Fruit fly (Drosophila melanogaster): Measurements from ENCODE around the gene Dus4.

The Dus4 gene

DNA sequence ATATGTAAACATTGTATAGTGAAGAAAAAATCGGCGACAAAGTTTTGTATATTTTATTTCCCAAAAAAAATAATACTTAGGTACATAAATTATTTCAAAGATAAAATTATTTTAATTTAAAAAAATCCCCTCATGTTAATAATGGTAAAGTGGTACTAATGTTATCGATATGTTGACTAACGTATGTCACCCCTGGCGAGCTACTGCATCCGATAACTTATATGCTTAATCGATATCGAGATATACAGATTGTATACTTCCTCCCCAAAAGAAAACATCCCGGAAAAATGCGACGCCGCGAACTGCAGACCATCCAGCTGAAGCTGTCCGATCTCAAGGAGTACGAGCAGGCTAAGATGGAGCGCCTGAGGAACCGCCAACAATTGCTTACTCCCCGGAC is 1.6 kb downstream of the Dus4 start, which contains the start of gene CG17343 (continued):
- TF ChIP-seq chinmo (GFP tag; IDR thresholded peaks at IDR 0.05; ENCODE audit: partially characterized antibody) (peak; percentile 93; the same call in 3 of the 4 replicates), CG12104 (GFP tag; optimal IDR thresholded peaks at IDR 0.05) (no peak), Atf-2 (GFP tag; optimal IDR thresholded peaks at IDR 0.05) (no peak), ranshi (GFP tag; IDR thresholded peaks at IDR 0.05) (no peak), ind (GFP tag; optimal IDR thresholded peaks at IDR 0.05) (no peak), Myb (GFP tag; optimal IDR thresholded peaks at IDR 0.05) (peak; percentile 33), usp (GFP tag; optimal IDR thresholded peaks at IDR 0.05) (no peak), nmo (GFP tag; optimal IDR thresholded peaks at IDR 0.05) (no peak), al (GFP tag; IDR thresholded peaks at IDR 0.05) (no peak), CG3847 (GFP tag; IDR thresholded peaks at IDR 0.05) (no peak), CG13775 (GFP tag; optimal IDR thresholded peaks at IDR 0.05) (no peak), C15 (GFP tag; IDR thresholded peaks at IDR 0.05) (no peak), otp (GFP tag; IDR thresholded peaks at IDR 0.05) (no peak), Ets97D (GFP tag; optimal IDR thresholded peaks at IDR 0.05) (peak; percentile 25), Antp (GFP tag; optimal IDR thresholded peaks at IDR 0.05) (no peak), sim (GFP tag; IDR thresholded peaks at IDR 0.05) (no peak), CG1603 (tag; optimal IDR thresholded peaks at IDR 0.05) (no peak), Mes4 (GFP tag; optimal IDR thresholded peaks at IDR 0.05) (no peak), wdn (GFP tag; IDR thresholded peaks at IDR 0.05) (no peak), CG32772 (GFP tag; IDR thresholded peaks at IDR 0.05) (no peak), peb (GFP tag; IDR thresholded peaks at IDR 0.05) (no peak), Hr39 (optimal IDR thresholded peaks at IDR 0.05) (no peak), Bteb2 (GFP tag; optimal IDR thresholded peaks at IDR 0.05) (no peak), B-H1 (GFP tag; IDR thresholded peaks at IDR 0.05) (no peak), ems (GFP tag; optimal IDR thresholded peaks at IDR 0.05) (no peak), CG30403 (GFP tag; optimal IDR thresholded peaks at IDR 0.05) (no peak), CG4328 (GFP tag; optimal IDR thresholded peaks at IDR 0.05) (no peak), CG15514 (GFP tag; optimal IDR thresholded peaks at IDR 0.05) (peak; percentile 13), dm (GFP tag; optimal IDR thresholded peaks at IDR 0.05) (no peak), emc (GFP tag; optimal IDR thresholded peaks at IDR 0.05) (no peak), Fer2 (tag; optimal IDR thresholded peaks at IDR 0.05) (no peak), NK7.1 (GFP tag; optimal IDR thresholded peaks at IDR 0.05) (no peak), Dip3 (GFP tag; optimal IDR thresholded peaks at IDR 0.05) (no peak), her (GFP tag; optimal IDR thresholded peaks at IDR 0.05) (no peak), ftz-f1 (GFP tag; optimal IDR thresholded peaks at IDR 0.05) (no peak), Lim3 (GFP tag; IDR thresholded peaks at IDR 0.05) (no peak), CG15073 (GFP tag; optimal IDR thresholded peaks at IDR 0.05) (no peak), CG31388 (GFP tag; optimal IDR thresholded peaks at IDR 0.05) (no peak), CHES-1-like (GFP tag; optimal IDR thresholded peaks at IDR 0.05) (no peak), bbx (GFP tag; IDR thresholded peaks at IDR 0.05; ENCODE audit: partially characterized antibody) (peak; percentile 95), CG18619 (GFP tag; optimal IDR thresholded peaks at IDR 0.05) (no peak), CrebB (tag; optimal IDR thresholded peaks at IDR 0.05) (no peak), CG14710 (tag; optimal IDR thresholded peaks at IDR 0.05) (peak; percentile 24), ATbp (GFP tag; optimal IDR thresholded peaks at IDR 0.05) (no peak), twi (tag; optimal IDR thresholded peaks at IDR 0.05) (no peak), CG1024 (GFP tag; IDR thresholded peaks at IDR 0.05) (no peak), jigr1 (GFP tag; IDR thresholded peaks at IDR 0.05) (no peak), Scr (GFP tag; IDR thresholded peaks at IDR 0.05; ENCODE audit: partially characterized antibody) (peak; percentile 83), CG16863 (GFP tag; optimal IDR thresholded peaks at IDR 0.05) (no peak), GATAe (GFP tag; conservative IDR thresholded peaks at IDR 0.05) (no peak), CG8359 (GFP tag; optimal IDR thresholded peaks at IDR 0.05; ENCODE audit: borderline replicate concordance) (no peak), sug (tag; optimal IDR thresholded peaks at IDR 0.05) (no peak), CG16779 (GFP tag; IDR thresholded peaks at IDR 0.05) (no peak), Side (GFP tag; optimal IDR thresholded peaks at IDR 0.05) (no peak)

All from whole organism, embryonic.